Worm (Caenorhabditis elegans) whole organism, early embryonic: ENCODE results near the gene nspc-13.

Experiments used
- B0310.2 ChIP-seq: sonication (generic microtip); optimal IDR thresholded peaks from 2 replicates; lab custom pipeline; 2016; ENCODE audit warnings: mild to moderate bottlenecking, missing genetic modification characterization, missing compliant biosample characterization
- F13C5.2 ChIP-seq: sonication (generic microtip); optimal IDR thresholded peaks from 2 replicates; lab custom pipeline; 2017; ENCODE audit warnings: mild to moderate bottlenecking, missing genetic modification characterization, inconsistent platforms, missing compliant biosample characterization
- aly-1 ChIP-seq: sonication (generic microtip); optimal IDR thresholded peaks from 2 replicates; lab custom pipeline; 2016; ENCODE audit warnings: missing genetic modification characterization, missing compliant biosample characterization
- ama-1 ChIP-seq: fragments of 150-350 bp; optimal IDR thresholded peaks from 2 replicates; lab custom pipeline; 2014
- ceh-36 ChIP-seq: sonication (generic microtip); optimal IDR thresholded peaks from 2 replicates; lab custom pipeline; 2016; ENCODE audit warnings: missing genetic modification characterization, inconsistent platforms, missing compliant biosample characterization
- ets-7 ChIP-seq: sonication (generic microtip); optimal IDR thresholded peaks from 2 replicates; lab custom pipeline; 2016; ENCODE audit warnings: missing genotype, missing genetic modification characterization, missing compliant biosample characterization
- flt-1 ChIP-seq: fragments of 200-800 bp; sonication (Bioruptor generic); IDR thresholded peaks from 2 replicates; pipeline ENCODE4 v1.3.6; 2022; ENCODE audit warnings: missing genetic modification characterization, missing compliant biosample characterization
- hmg-4 ChIP-seq: fragments of 200-800 bp; sonication (Bioruptor generic); optimal IDR thresholded peaks from 2 replicates; lab custom pipeline; 2018; ENCODE audit warnings: mild to moderate bottlenecking, missing genetic modification characterization, missing compliant biosample characterization
- hnd-1 ChIP-seq: sonication (generic microtip); optimal IDR thresholded peaks from 2 replicates; lab custom pipeline; 2016; ENCODE audit warnings: missing genetic modification characterization, missing compliant biosample characterization
- scrt-1 ChIP-seq: fragments of 200-800 bp; sonication (Bioruptor generic); IDR thresholded peaks from 2 replicates; pipeline ENCODE4 v1.3.6; 2022; ENCODE audit warnings: missing genetic modification characterization, missing compliant biosample characterization
- tbx-11 ChIP-seq: fragments of 200-800 bp; sonication (Bioruptor generic); IDR thresholded peaks from 2 replicates; pipeline ENCODE4 v1.3.6; 2022; ENCODE audit warnings: missing genetic modification characterization, missing compliant biosample characterization
- tbx-37 ChIP-seq: fragments of 200-800 bp; sonication (Bioruptor generic); conservative IDR thresholded peaks from 2 replicates; pipeline ENCODE4 v1.3.6; 2022; ENCODE audit warnings: missing genetic modification reagents, missing genetic modification characterization, missing compliant biosample characterization
- tra-4 ChIP-seq: sonication (generic microtip); optimal IDR thresholded peaks from 2 replicates; lab custom pipeline; 2017; ENCODE audit warnings: missing genetic modification characterization, missing compliant biosample characterization

ce11 chrX:12343279-12343678 is 13.9 kb upstream of the nspc-13 start, which contains the start of the genes nspc-9 and nspc-10:
- TF ChIP-seq ama-1 (lab: Kevin White, UChicago): no peak
- TF ChIP-seq flt-1 (GFP tag; lab: Robert Waterston, UW): no peak
- no peak for TF ChIP-seq tra-4 (tag; lab: Kevin White, UChicago)
- no peak for TF ChIP-seq aly-1
- no peak for TF ChIP-seq scrt-1
- no peak for TF ChIP-seq B0310.2
- no peak for TF ChIP-seq hmg-4 (GFP tag; lab: Kevin White, UChicago)
- TF ChIP-seq hnd-1 (tag; lab: Kevin White, UChicago): no peak
- no peak for TF ChIP-seq F13C5.2 (tag; lab: Kevin White, UChicago)
- no peak for TF ChIP-seq ets-7
- no peak for TF ChIP-seq tbx-11 (GFP tag; lab: Robert Waterston, UW)
- TF ChIP-seq ceh-36: no peak
- no peak for TF ChIP-seq tbx-37 (GFP tag; lab: Robert Waterston, UW)
